Worm (Caenorhabditis elegans) whole organism, L1 larva: Measurements from ENCODE around the gene daam-1.

ENCODE experiments used
- C34B4.2 ChIP-seq: sonication (generic microtip); optimal IDR thresholded peaks from 2 replicates; lab custom pipeline; 2017; ENCODE audit warnings: mild to moderate bottlenecking, missing genetic modification characterization, missing compliant biosample characterization
- F16B12.6 ChIP-seq: fragments of 150-350 bp; optimal IDR thresholded peaks from 2 replicates; lab custom pipeline; 2014; ENCODE audit warnings: missing biosample characterization, missing genetic modification characterization
- alr-1 ChIP-seq: fragments of 200-800 bp; sonication (Bioruptor generic); optimal IDR thresholded peaks from 2 replicates; lab custom pipeline; 2018; ENCODE audit warnings: borderline replicate concordance, mild to moderate bottlenecking, missing genetic modification characterization, missing compliant biosample characterization
- ceh-63 ChIP-seq: fragments of 200-800 bp; sonication (Bioruptor generic); optimal IDR thresholded peaks from 2 replicates; lab custom pipeline; 2018; ENCODE audit warnings: mild to moderate bottlenecking, missing genetic modification characterization, missing compliant biosample characterization
- ceh-82 ChIP-seq, 3 experiments: fragments of 150-350 bp in 1 of 3; sonication (generic microtip) in 2 of 3; optimal IDR thresholded peaks; 2 replicates each; lab custom pipeline; 2014 to 2017; ENCODE audit warnings: missing biosample characterization in 3 of 3, missing genetic modification characterization in 3 of 3
- dsc-1 ChIP-seq: sonication (generic microtip); optimal IDR thresholded peaks from 2 replicates; lab custom pipeline; 2016; ENCODE audit warnings: mild to moderate bottlenecking, missing genetic modification characterization, missing compliant biosample characterization
- efl-1 ChIP-seq, 4 experiments: fragments of 150-350 bp; optimal IDR thresholded peaks in 3 of 4; peaks in 1 of 4; 1 replicate in 1 of 4; 2 replicates in 3 of 4; lab custom pipeline; 2014; ENCODE audit warnings: missing biosample characterization in 2 of 4, missing genetic modification characterization in 2 of 4, missing genetic modification reagents in 2 of 4
- egl-27 ChIP-seq, 2 experiments: fragments of 150-350 bp in 1 of 2; sonication (generic microtip); optimal IDR thresholded peaks; 3 replicates each; lab custom pipeline; 2017 to 2018; ENCODE audit warnings: missing biosample characterization in 2 of 2, missing genetic modification characterization in 2 of 2, missing genetic modification reagents in 2 of 2
- elt-2 ChIP-seq: sonication (generic microtip); optimal IDR thresholded peaks from 2 replicates; lab custom pipeline; 2016; ENCODE audit warnings: missing genetic modification characterization, mild to moderate bottlenecking, inconsistent platforms, missing compliant biosample characterization, missing genetic modification reagents
- elt-3 ChIP-seq, 6 experiments: fragments of 150-350 bp in 1 of 6; sonication (generic microtip); optimal IDR thresholded peaks; 2 replicates each; lab custom pipeline; 2017 to 2018; ENCODE audit warnings: missing biosample characterization in 6 of 6, missing genetic modification characterization in 6 of 6, inconsistent platforms in 1 of 6
- ets-5 ChIP-seq: fragments of 200-800 bp; sonication (Bioruptor generic); IDR thresholded peaks from 2 replicates; pipeline ENCODE4 v1.3.6; 2022; ENCODE audit warnings: missing genetic modification characterization, missing compliant biosample characterization
- fkh-10 ChIP-seq: sonication (generic microtip); optimal IDR thresholded peaks from 2 replicates; lab custom pipeline; 2017; ENCODE audit warnings: missing biosample characterization, missing genetic modification reagents, missing genetic modification characterization
- fkh-8 ChIP-seq: sonication (generic microtip); optimal IDR thresholded peaks from 2 replicates; lab custom pipeline; 2016; ENCODE audit warnings: mild to moderate bottlenecking, missing genetic modification characterization, missing compliant biosample characterization
- hpl-2 ChIP-seq: fragments of 150-350 bp; optimal IDR thresholded peaks from 2 replicates; lab custom pipeline; 2014; ENCODE audit warnings: missing biosample characterization, missing genetic modification reagents, missing genetic modification characterization
- irx-1 ChIP-seq: sonication (generic microtip); optimal IDR thresholded peaks from 2 replicates; lab custom pipeline; 2016; ENCODE audit warnings: missing genetic modification characterization, missing compliant biosample characterization
- lin-13 ChIP-seq: fragments of 150-350 bp; optimal IDR thresholded peaks from 2 replicates; lab custom pipeline; 2014; ENCODE audit warnings: missing biosample characterization, missing genetic modification reagents, missing genetic modification characterization
- lin-14 ChIP-seq: fragments of 200-800 bp; sonication (Bioruptor generic); optimal IDR thresholded peaks from 2 replicates; lab custom pipeline; 2018; ENCODE audit warnings: mild to moderate bottlenecking, missing genetic modification characterization, moderate library complexity, missing compliant biosample characterization
- lin-15B ChIP-seq: fragments of 150-350 bp; sonication (generic microtip); optimal IDR thresholded peaks from 3 replicates; lab custom pipeline; 2014; ENCODE audit warnings: missing biosample characterization, missing genetic modification characterization
- lin-35 ChIP-seq, 2 experiments: fragments of 150-350 bp; optimal IDR thresholded peaks; 2 replicates each; lab custom pipeline; 2014; ENCODE audit warnings: missing biosample characterization in 2 of 2, missing genetic modification characterization in 2 of 2, missing genetic modification reagents in 2 of 2
- lin-39 ChIP-seq: fragments of 150-350 bp; optimal IDR thresholded peaks from 2 replicates; lab custom pipeline; 2014; ENCODE audit warnings: missing biosample characterization, missing genetic modification reagents, missing genetic modification characterization
- lir-3 ChIP-seq: sonication (generic microtip); optimal IDR thresholded peaks from 2 replicates; lab custom pipeline; 2016; ENCODE audit warnings: mild to moderate bottlenecking, missing genetic modification characterization, moderate library complexity, missing compliant biosample characterization; ENCODE audit not compliant: poor library complexity
- mab-9 ChIP-seq: fragments of 200-800 bp; sonication (Bioruptor generic); IDR thresholded peaks from 2 replicates; pipeline ENCODE4 v1.3.6; 2022; ENCODE audit warnings: missing genetic modification reagents, missing genetic modification characterization, missing compliant biosample characterization
- mdl-1 ChIP-seq, 2 experiments: fragments of 150-350 bp; optimal IDR thresholded peaks; 2 replicates each; lab custom pipeline; 2014 to 2017; ENCODE audit warnings: missing biosample characterization in 2 of 2, missing genetic modification characterization in 2 of 2, inconsistent platforms in 1 of 2
- mef-2 ChIP-seq: fragments of 150-350 bp; optimal IDR thresholded peaks from 2 replicates; lab custom pipeline; 2014; ENCODE audit warnings: missing biosample characterization, missing genetic modification characterization
- nhr-11 ChIP-seq: fragments of 150-350 bp; optimal IDR thresholded peaks from 2 replicates; lab custom pipeline; 2014; ENCODE audit warnings: missing biosample characterization, missing genetic modification characterization
- nhr-12 ChIP-seq: sonication (generic microtip); optimal IDR thresholded peaks from 2 replicates; lab custom pipeline; 2017; ENCODE audit warnings: missing biosample characterization, missing genetic modification characterization
- nhr-19 ChIP-seq: fragments of 200-800 bp; sonication (Bioruptor generic); conservative IDR thresholded peaks from 2 replicates; pipeline ENCODE4 v1.3.6; 2022; ENCODE audit warnings: missing genetic modification characterization, missing compliant biosample characterization
- nhr-20 ChIP-seq: sonication (generic microtip); optimal IDR thresholded peaks from 2 replicates; lab custom pipeline; 2016; ENCODE audit warnings: mild to moderate bottlenecking, missing genetic modification characterization, missing compliant biosample characterization
- nhr-77 ChIP-seq: fragments of 150-350 bp; optimal IDR thresholded peaks from 2 replicates; lab custom pipeline; 2014; ENCODE audit warnings: missing biosample characterization, missing genetic modification characterization
- nhr-84 ChIP-seq: sonication (generic microtip); optimal IDR thresholded peaks from 2 replicates; lab custom pipeline; 2017; ENCODE audit warnings: missing biosample characterization, missing genetic modification characterization
- nhr-85 ChIP-seq: sonication (generic microtip); peaks from one replicate; lab custom pipeline; 2016; ENCODE audit warnings: missing genetic modification characterization, inconsistent platforms, missing compliant biosample characterization
- nhr-90 ChIP-seq: sonication (generic microtip); optimal IDR thresholded peaks from 2 replicates; lab custom pipeline; 2016; ENCODE audit warnings: mild to moderate bottlenecking, missing genetic modification characterization, missing compliant biosample characterization; ENCODE audit not compliant: poor library complexity
- pag-3 ChIP-seq: sonication (generic microtip); optimal IDR thresholded peaks from 2 replicates; lab custom pipeline; 2017; ENCODE audit warnings: missing genetic modification characterization, mild to moderate bottlenecking, missing compliant biosample characterization, antibody characterized with exemption, borderline replicate concordance; ENCODE audit not compliant: insufficient read depth
- rnt-1 ChIP-seq: sonication (generic microtip); optimal IDR thresholded peaks from 2 replicates; lab custom pipeline; 2016; ENCODE audit warnings: mild to moderate bottlenecking, missing genetic modification characterization, moderate library complexity, missing compliant biosample characterization
- skn-1 ChIP-seq: fragments of 150-350 bp; optimal IDR thresholded peaks from 2 replicates; lab custom pipeline; 2014; ENCODE audit warnings: missing biosample characterization, missing genetic modification characterization
- snpc-4 ChIP-seq: fragments of 150-350 bp; optimal IDR thresholded peaks from 2 replicates; lab custom pipeline; 2014; ENCODE audit warnings: missing biosample characterization, missing genetic modification characterization
- snu-23 ChIP-seq: sonication (generic microtip); optimal IDR thresholded peaks from 2 replicates; lab custom pipeline; 2016; ENCODE audit warnings: missing genetic modification characterization, missing compliant biosample characterization
- sox-4 ChIP-seq: sonication (generic microtip); optimal IDR thresholded peaks from 2 replicates; lab custom pipeline; 2016; ENCODE audit warnings: missing genetic modification characterization, missing compliant biosample characterization
- sptf-1 ChIP-seq: fragments of 150-350 bp; optimal IDR thresholded peaks from 2 replicates; lab custom pipeline; 2014; ENCODE audit warnings: missing biosample characterization, missing genetic modification characterization
- swsn-7 ChIP-seq: sonication (generic microtip); optimal IDR thresholded peaks from 2 replicates; lab custom pipeline; 2016; ENCODE audit warnings: missing genetic modification characterization, missing compliant biosample characterization
- unc-130 ChIP-seq: fragments of 150-350 bp; optimal IDR thresholded peaks from 2 replicates; lab custom pipeline; 2017; ENCODE audit warnings: missing biosample characterization, missing genetic modification characterization, inconsistent platforms
- unc-98 ChIP-seq: fragments of 200-800 bp; sonication (Bioruptor generic); IDR thresholded peaks from 2 replicates; pipeline ENCODE4 v1.3.6; 2022; ENCODE audit warnings: missing genetic modification characterization, missing compliant biosample characterization
- xbp-1 ChIP-seq: sonication (generic microtip); optimal IDR thresholded peaks from 2 replicates; lab custom pipeline; 2016; ENCODE audit warnings: missing genetic modification characterization, missing compliant biosample characterization
- zag-1 ChIP-seq: fragments of 150-350 bp; optimal IDR thresholded peaks from 2 replicates; lab custom pipeline; 2014; ENCODE audit warnings: missing biosample characterization, missing genetic modification characterization
- ztf-11 ChIP-seq, 2 experiments: sonication (generic microtip); optimal IDR thresholded peaks; 2 replicates each; lab custom pipeline; 2016 to 2017; ENCODE audit warnings: missing genetic modification characterization in 2 of 2, missing biosample characterization in 1 of 2, missing compliant biosample characterization in 1 of 2
- ztf-4 ChIP-seq: fragments of 150-350 bp; optimal IDR thresholded peaks from 2 replicates; lab custom pipeline; 2014; ENCODE audit warnings: missing biosample characterization, missing genetic modification characterization

The daam-1 gene

DNA sequence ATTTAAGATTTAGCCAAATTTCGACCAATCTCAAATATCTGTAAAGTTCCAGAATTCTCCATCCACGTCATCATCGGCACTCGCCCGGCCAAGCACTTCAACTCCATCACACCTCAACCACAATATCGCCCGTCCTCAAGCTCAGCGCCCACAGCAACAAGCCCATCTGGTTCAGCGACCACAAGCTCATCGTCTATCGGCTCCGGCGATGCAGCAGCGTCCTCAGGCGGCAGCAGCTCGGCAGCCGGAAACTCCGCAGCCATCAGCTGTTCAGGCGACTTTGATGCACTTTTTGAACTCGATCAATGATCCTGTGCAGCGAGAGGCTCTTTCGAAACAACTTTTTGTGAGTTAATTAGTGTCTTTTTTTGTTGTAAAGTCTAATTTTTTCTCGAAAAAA is 33.7 kb upstream of the daam-1 start:
- no peak for TF ChIP-seq nhr-12 (tag; lab: Kevin White, UChicago)
- TF ChIP-seq mab-9: no peak
- no peak for TF ChIP-seq ztf-4 (tag; lab: Kevin White, UChicago)
- TF ChIP-seq nhr-90 (tag; lab: Kevin White, UChicago): no peak
- no peak for TF ChIP-seq lin-14
- peak; percentile 38 for TF ChIP-seq rnt-1 (tag; lab: Kevin White, UChicago)

DNA sequence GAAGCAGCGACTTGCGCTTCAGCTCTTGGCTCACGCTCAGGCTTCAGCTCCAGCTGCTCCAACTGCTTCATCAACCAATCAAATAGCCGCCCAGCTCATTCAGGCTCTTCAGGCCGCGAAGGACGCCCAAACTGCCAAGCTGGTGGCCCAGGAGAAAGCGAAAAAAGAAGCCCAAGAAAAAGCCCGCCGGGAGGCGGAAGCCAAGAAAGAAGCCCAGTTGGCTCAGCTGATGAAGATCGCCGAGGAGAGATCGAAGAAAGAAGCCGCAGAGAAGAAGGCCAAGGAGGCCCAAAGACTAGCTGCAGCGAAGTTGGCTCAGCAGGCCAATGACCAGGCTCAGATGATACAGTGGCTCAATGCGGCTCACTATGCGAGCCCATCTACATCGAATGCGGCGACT is 32.6 kb upstream of the daam-1 start:
- TF ChIP-seq hpl-2 (GFP tag; lab: Kevin White, UChicago) (no peak), lin-39 (no peak), nhr-12 (tag; lab: Kevin White, UChicago) (no peak), swsn-7 (tag; lab: Kevin White, UChicago) (no peak), zag-1 (no peak), xbp-1 (tag; lab: Kevin White, UChicago) (no peak), nhr-90 (tag; lab: Kevin White, UChicago) (no peak), skn-1 (no peak), irx-1 (tag; lab: Kevin White, UChicago) (no peak), alr-1 (tag; lab: Kevin White, UChicago) (no peak), nhr-84 (no peak), nhr-11 (tag; lab: Kevin White, UChicago) (no peak), snu-23 (no peak), fkh-10 (GFP tag; lab: Kevin White, UChicago) (no peak), ztf-4 (tag; lab: Kevin White, UChicago) (no peak), C34B4.2 (tag; lab: Kevin White, UChicago) (no peak), ceh-63 (no peak), lin-35 (GFP tag; optimal IDR thresholded peaks at IDR 0.05; lab: Kevin White, UChicago) (no peak), ets-5 (GFP tag; lab: Robert Waterston, UW) (no peak)

DNA sequence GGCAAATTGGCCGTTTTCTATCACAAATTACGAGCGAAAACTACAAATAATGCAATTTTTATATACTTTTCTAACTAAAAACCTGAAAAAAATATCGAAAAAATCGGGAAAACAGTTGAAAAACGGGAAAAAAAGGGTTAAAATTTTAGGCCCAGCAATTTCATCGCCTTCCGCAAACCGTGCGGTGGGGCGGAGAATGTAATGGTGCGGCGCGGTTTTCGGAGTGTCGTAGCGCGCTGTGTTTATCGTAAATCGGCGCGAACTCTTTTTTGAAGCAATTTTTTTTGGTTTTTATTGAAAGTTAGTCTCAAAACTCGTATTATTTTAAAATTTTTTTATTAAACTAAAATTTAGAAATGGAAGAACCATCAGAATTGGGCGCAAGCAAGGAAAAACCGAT is 20.8 kb upstream of the daam-1 start, which contains the start of gene picd-1:
picd-1 (plus strand) TSS at position 352 of the 400 bp plus-strand sequence.
- TF ChIP-seq nhr-12 (tag; lab: Kevin White, UChicago): no peak
- TF ChIP-seq efl-1 (optimal IDR thresholded peaks at IDR 0.05; lab: Kevin White, UChicago): peak; percentile 79 to 82
- TF ChIP-seq efl-1 (GFP tag; optimal IDR thresholded peaks at IDR 0.05 in 1 of 2; lab: Kevin White, UChicago): peak; percentile 84 to 98
- peak; percentile 99 for TF ChIP-seq lin-15B (tag; lab: Kevin White, UChicago)
- no peak for TF ChIP-seq pag-3 (tag; lab: Kevin White, UChicago)
- TF ChIP-seq lin-13: peak; percentile 54
- no peak for TF ChIP-seq egl-27 (tag; optimal IDR thresholded peaks at IDR 0.05; lab: Kevin White, UChicago)
- no peak for TF ChIP-seq sox-4 (tag; lab: Kevin White, UChicago)
- peak; percentile 89 for TF ChIP-seq snu-23
- TF ChIP-seq swsn-7 (tag; lab: Kevin White, UChicago): no peak
- TF ChIP-seq hpl-2 (GFP tag; lab: Kevin White, UChicago): no peak
- peak; percentile 84 for TF ChIP-seq skn-1
- no peak for TF ChIP-seq mab-9
- peak; percentile 61 for TF ChIP-seq F16B12.6 (tag; lab: Kevin White, UChicago)
- no peak for TF ChIP-seq mef-2 (tag; lab: Kevin White, UChicago)
- peak; percentile 82 to 92 for TF ChIP-seq lin-35 (GFP tag; optimal IDR thresholded peaks at IDR 0.05; lab: Kevin White, UChicago)
- TF ChIP-seq nhr-84: no peak
- peak in 1 of 2 experiments; percentile 53 for TF ChIP-seq mdl-1 (tag; optimal IDR thresholded peaks at IDR 0.05; lab: Kevin White, UChicago)
- peak; percentile 46 to 93 (median 79) for TF ChIP-seq ceh-82 (tag; optimal IDR thresholded peaks at IDR 0.05; lab: Kevin White, UChicago)
- TF ChIP-seq elt-3 (tag; optimal IDR thresholded peaks at IDR 0.05; lab: Kevin White, UChicago): peak in 3 of 6 experiments; percentile 37 to 56 (median 43)
- peak; percentile 39 for TF ChIP-seq snpc-4 (tag; lab: Kevin White, UChicago)
- peak; percentile 58 for TF ChIP-seq nhr-77 (tag; lab: Kevin White, UChicago)
- peak; percentile 62 for TF ChIP-seq nhr-19 (GFP tag; lab: Robert Waterston, UW)
- TF ChIP-seq ztf-4 (tag; lab: Kevin White, UChicago): no peak
- peak; percentile 77 for TF ChIP-seq nhr-85 (tag; lab: Kevin White, UChicago)
- TF ChIP-seq sptf-1 (tag; lab: Kevin White, UChicago): no peak
- no peak for TF ChIP-seq lir-3 (tag; lab: Kevin White, UChicago)
- TF ChIP-seq unc-130: peak; percentile 86
- TF ChIP-seq nhr-20: peak; percentile 79
- no peak for TF ChIP-seq C34B4.2 (tag; lab: Kevin White, UChicago)
- TF ChIP-seq fkh-8 (tag; lab: Kevin White, UChicago): peak; percentile 82
- peak; percentile 52 for TF ChIP-seq dsc-1 (tag; lab: Kevin White, UChicago)
- no peak for TF ChIP-seq elt-2
- TF ChIP-seq unc-98: no peak
- TF ChIP-seq ztf-11 (tag; optimal IDR thresholded peaks at IDR 0.05; lab: Kevin White, UChicago): no peak
- no peak for TF ChIP-seq alr-1 (tag; lab: Kevin White, UChicago)
